Worm (Caenorhabditis elegans) whole organism, L1 larva: ENCODE measurements around the gene F58H1.2.

Source experiments
- blmp-1 ChIP-seq: fragments of 150-350 bp; optimal IDR thresholded peaks from 2 replicates; lab custom pipeline; 2014; ENCODE audit warnings: missing biosample characterization, missing genetic modification characterization
- ceh-63 ChIP-seq: fragments of 200-800 bp; sonication (Bioruptor generic); optimal IDR thresholded peaks from 2 replicates; lab custom pipeline; 2018; ENCODE audit warnings: mild to moderate bottlenecking, missing genetic modification characterization, missing compliant biosample characterization
- ceh-88 ChIP-seq: fragments of 200-800 bp; sonication (Bioruptor generic); IDR thresholded peaks from 2 replicates; pipeline ENCODE4 v1.3.6; 2022; ENCODE audit warnings: missing genetic modification characterization, missing compliant biosample characterization
- ceh-90 ChIP-seq: sonication (generic microtip); optimal IDR thresholded peaks from 2 replicates; lab custom pipeline; 2016; ENCODE audit warnings: missing genetic modification characterization, missing compliant biosample characterization
- dpl-1 ChIP-seq, 3 experiments: fragments of 150-350 bp in 2 of 3; sonication (generic microtip) in 1 of 3; optimal IDR thresholded peaks; 2 replicates each; lab custom pipeline; 2014 to 2017; ENCODE audit warnings: missing biosample characterization in 3 of 3, missing genetic modification characterization in 3 of 3, missing genetic modification reagents in 3 of 3
- efl-1 ChIP-seq, 4 experiments: fragments of 150-350 bp; optimal IDR thresholded peaks in 3 of 4; peaks in 1 of 4; 1 replicate in 1 of 4; 2 replicates in 3 of 4; lab custom pipeline; 2014; ENCODE audit warnings: missing biosample characterization in 2 of 4, missing genetic modification characterization in 2 of 4, missing genetic modification reagents in 2 of 4
- elt-2 ChIP-seq: sonication (generic microtip); optimal IDR thresholded peaks from 2 replicates; lab custom pipeline; 2016; ENCODE audit warnings: missing genetic modification characterization, mild to moderate bottlenecking, inconsistent platforms, missing compliant biosample characterization, missing genetic modification reagents
- ets-5 ChIP-seq: fragments of 200-800 bp; sonication (Bioruptor generic); IDR thresholded peaks from 2 replicates; pipeline ENCODE4 v1.3.6; 2022; ENCODE audit warnings: missing genetic modification characterization, missing compliant biosample characterization
- fkh-10 ChIP-seq: sonication (generic microtip); optimal IDR thresholded peaks from 2 replicates; lab custom pipeline; 2017; ENCODE audit warnings: missing biosample characterization, missing genetic modification reagents, missing genetic modification characterization
- fkh-8 ChIP-seq: sonication (generic microtip); optimal IDR thresholded peaks from 2 replicates; lab custom pipeline; 2016; ENCODE audit warnings: mild to moderate bottlenecking, missing genetic modification characterization, missing compliant biosample characterization
- fos-1 ChIP-seq: fragments of 150-350 bp; optimal IDR thresholded peaks from 2 replicates; lab custom pipeline; 2014; ENCODE audit warnings: missing biosample characterization, missing genetic modification characterization
- hlh-4 ChIP-seq: sonication (generic microtip); optimal IDR thresholded peaks from 2 replicates; lab custom pipeline; 2016; ENCODE audit warnings: mild to moderate bottlenecking, missing genetic modification characterization, missing compliant biosample characterization
- irx-1 ChIP-seq: sonication (generic microtip); optimal IDR thresholded peaks from 2 replicates; lab custom pipeline; 2016; ENCODE audit warnings: missing genetic modification characterization, missing compliant biosample characterization
- lin-35 ChIP-seq, 2 experiments: fragments of 150-350 bp; optimal IDR thresholded peaks; 2 replicates each; lab custom pipeline; 2014; ENCODE audit warnings: missing biosample characterization in 2 of 2, missing genetic modification characterization in 2 of 2, missing genetic modification reagents in 2 of 2
- lir-3 ChIP-seq: sonication (generic microtip); optimal IDR thresholded peaks from 2 replicates; lab custom pipeline; 2016; ENCODE audit warnings: mild to moderate bottlenecking, missing genetic modification characterization, moderate library complexity, missing compliant biosample characterization; ENCODE audit not compliant: poor library complexity
- lsy-2 ChIP-seq, 2 experiments: fragments of 150-350 bp; optimal IDR thresholded peaks; 2 replicates each; lab custom pipeline; 2014; ENCODE audit warnings: missing biosample characterization in 2 of 2, missing genetic modification characterization in 2 of 2
- mab-9 ChIP-seq: fragments of 200-800 bp; sonication (Bioruptor generic); IDR thresholded peaks from 2 replicates; pipeline ENCODE4 v1.3.6; 2022; ENCODE audit warnings: missing genetic modification reagents, missing genetic modification characterization, missing compliant biosample characterization
- mdl-1 ChIP-seq, 2 experiments: fragments of 150-350 bp; optimal IDR thresholded peaks; 2 replicates each; lab custom pipeline; 2014 to 2017; ENCODE audit warnings: missing biosample characterization in 2 of 2, missing genetic modification characterization in 2 of 2, inconsistent platforms in 1 of 2
- nhr-11 ChIP-seq: fragments of 150-350 bp; optimal IDR thresholded peaks from 2 replicates; lab custom pipeline; 2014; ENCODE audit warnings: missing biosample characterization, missing genetic modification characterization
- nhr-19 ChIP-seq: fragments of 200-800 bp; sonication (Bioruptor generic); conservative IDR thresholded peaks from 2 replicates; pipeline ENCODE4 v1.3.6; 2022; ENCODE audit warnings: missing genetic modification characterization, missing compliant biosample characterization
- nhr-20 ChIP-seq: sonication (generic microtip); optimal IDR thresholded peaks from 2 replicates; lab custom pipeline; 2016; ENCODE audit warnings: mild to moderate bottlenecking, missing genetic modification characterization, missing compliant biosample characterization
- nhr-237 ChIP-seq: fragments of 150-350 bp; optimal IDR thresholded peaks from 2 replicates; lab custom pipeline; 2014; ENCODE audit warnings: missing biosample characterization, missing genetic modification characterization
- nhr-28 ChIP-seq: fragments of 150-350 bp; optimal IDR thresholded peaks from 2 replicates; lab custom pipeline; 2014; ENCODE audit warnings: missing biosample characterization, missing genetic modification characterization
- nhr-71 ChIP-seq: sonication (generic microtip); optimal IDR thresholded peaks from 2 replicates; lab custom pipeline; 2016; ENCODE audit warnings: mild to moderate bottlenecking, missing genetic modification characterization, moderate library complexity, missing compliant biosample characterization
- nhr-90 ChIP-seq: sonication (generic microtip); optimal IDR thresholded peaks from 2 replicates; lab custom pipeline; 2016; ENCODE audit warnings: mild to moderate bottlenecking, missing genetic modification characterization, missing compliant biosample characterization; ENCODE audit not compliant: poor library complexity
- pqm-1 ChIP-seq: sonication (generic microtip); optimal IDR thresholded peaks from 3 replicates; lab custom pipeline; 2017; ENCODE audit warnings: missing biosample characterization, missing genetic modification characterization
- rnt-1 ChIP-seq: sonication (generic microtip); optimal IDR thresholded peaks from 2 replicates; lab custom pipeline; 2016; ENCODE audit warnings: mild to moderate bottlenecking, missing genetic modification characterization, moderate library complexity, missing compliant biosample characterization
- snu-23 ChIP-seq: sonication (generic microtip); optimal IDR thresholded peaks from 2 replicates; lab custom pipeline; 2016; ENCODE audit warnings: missing genetic modification characterization, missing compliant biosample characterization
- sup-37 ChIP-seq: fragments of 200-800 bp; sonication (Bioruptor generic); optimal IDR thresholded peaks from 2 replicates; lab custom pipeline; 2018; ENCODE audit warnings: mild to moderate bottlenecking, missing genetic modification characterization, missing compliant biosample characterization
- swsn-7 ChIP-seq: sonication (generic microtip); optimal IDR thresholded peaks from 2 replicates; lab custom pipeline; 2016; ENCODE audit warnings: missing genetic modification characterization, missing compliant biosample characterization
- unc-130 ChIP-seq: fragments of 150-350 bp; optimal IDR thresholded peaks from 2 replicates; lab custom pipeline; 2017; ENCODE audit warnings: missing biosample characterization, missing genetic modification characterization, inconsistent platforms
- vab-15 ChIP-seq: sonication (generic microtip); optimal IDR thresholded peaks from 2 replicates; lab custom pipeline; 2017; ENCODE audit warnings: missing genotype, mild to moderate bottlenecking, missing genetic modification characterization, missing compliant biosample characterization
- zip-4 ChIP-seq: fragments of 200-800 bp; sonication (Bioruptor generic); optimal IDR thresholded peaks from 2 replicates; lab custom pipeline; 2018; ENCODE audit warnings: mild to moderate bottlenecking, missing genetic modification characterization, moderate library complexity, missing compliant biosample characterization
- ztf-11 ChIP-seq, 2 experiments: sonication (generic microtip); optimal IDR thresholded peaks; 2 replicates each; lab custom pipeline; 2016 to 2017; ENCODE audit warnings: missing genetic modification characterization in 2 of 2, missing biosample characterization in 1 of 2, missing compliant biosample characterization in 1 of 2

F58H1.2 gene

DNA sequence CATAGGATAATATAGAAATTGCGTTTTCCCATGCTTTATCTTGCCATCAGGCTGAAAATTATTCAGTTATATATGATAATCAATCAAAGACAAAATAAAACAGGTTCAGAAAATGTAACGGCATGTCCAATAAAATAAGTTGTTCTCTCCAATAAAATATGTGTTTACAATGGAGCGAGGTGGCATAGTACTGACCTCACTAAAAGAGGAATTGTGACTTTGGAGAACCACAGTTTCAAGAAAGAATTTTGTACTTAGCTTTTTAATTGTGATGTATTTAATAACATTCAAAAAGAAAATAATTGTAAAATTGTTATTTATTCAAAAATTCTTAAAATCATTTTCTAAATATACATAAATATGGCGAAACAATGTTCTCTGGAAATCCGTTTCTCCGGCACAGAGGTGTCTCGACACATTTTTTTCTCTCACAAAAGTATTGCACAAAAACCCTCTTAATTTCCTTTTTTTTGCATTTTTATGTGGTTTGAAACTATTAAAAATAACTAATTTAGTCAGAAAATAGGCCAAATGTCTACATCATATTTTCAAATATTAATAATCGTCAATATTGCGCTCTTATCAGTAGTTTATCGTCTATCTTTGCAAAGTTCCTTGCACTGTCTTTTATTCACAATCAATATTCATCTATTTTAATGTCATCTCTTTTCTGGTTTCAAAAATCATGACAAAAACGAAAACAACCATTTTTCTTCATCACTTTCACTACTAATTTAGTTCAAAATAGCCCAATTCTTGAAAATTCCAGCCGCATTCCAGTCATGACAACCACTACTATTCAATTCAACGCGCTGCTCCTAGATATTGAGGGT is 4.5 kb downstream of the F58H1.2 start, which contains the start of the genes aman-2 and F58H1.3 (continued):
- TF ChIP-seq ceh-88 (GFP tag; lab: Robert Waterston, UW) (peak; percentile 44; the same call in 1 of the 2 replicates), nhr-19 (peak; percentile 16; the same call in 1 of the 2 replicates), irx-1 (tag; lab: Kevin White, UChicago) (peak; percentile 5), swsn-7 (tag; lab: Kevin White, UChicago) (peak; percentile 19), lin-35 (GFP tag; optimal IDR thresholded peaks at IDR 0.05; lab: Kevin White, UChicago) (peak; percentile 46 to 68), ets-5 (no peak), vab-15 (tag; lab: Kevin White, UChicago) (peak; percentile 72), ceh-63 (no peak), fkh-8 (tag; lab: Kevin White, UChicago) (peak; percentile 79), nhr-20 (tag; lab: Kevin White, UChicago) (peak; percentile 28), ceh-90 (tag; lab: Kevin White, UChicago) (peak; percentile 21), zip-4 (no peak), mdl-1 (tag; optimal IDR thresholded peaks at IDR 0.05; lab: Kevin White, UChicago) (no peak), lsy-2 (tag; optimal IDR thresholded peaks at IDR 0.05; lab: Kevin White, UChicago) (peak in 1 of 2 experiments; percentile 78), pqm-1 (tag; lab: Kevin White, UChicago) (no peak), blmp-1 (tag; lab: Kevin White, UChicago) (peak; percentile 26), snu-23 (GFP tag; lab: Kevin White, UChicago) (peak; percentile 36), nhr-71 (tag; lab: Kevin White, UChicago) (peak; percentile 57)

DNA sequence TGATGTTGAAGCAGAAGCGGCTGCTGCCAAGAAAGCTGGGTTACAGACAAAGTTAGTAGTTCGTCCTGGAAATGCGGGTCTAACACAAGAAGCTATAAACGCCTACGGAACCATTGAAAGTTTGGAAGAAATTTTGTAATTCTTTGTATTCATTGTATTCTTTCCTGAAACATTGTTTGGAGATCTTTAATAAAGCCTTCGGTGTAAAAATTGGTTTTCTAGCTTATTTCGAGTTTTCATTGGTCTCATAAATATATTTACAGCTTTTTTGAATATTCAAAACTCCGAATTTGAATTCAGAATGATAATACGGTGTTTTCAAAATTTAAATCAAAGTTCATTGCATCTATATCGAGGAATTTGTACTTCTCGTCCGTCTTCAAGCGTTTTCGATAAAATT is 6.0 kb downstream of the F58H1.2 start, which contains the start of gene F58H1.8:
F58H1.8 (plus strand) TSS at position 301 of the 400 bp plus-strand sequence.
- no peak for TF ChIP-seq fkh-10 (GFP tag; lab: Kevin White, UChicago)
- TF ChIP-seq rnt-1 (tag; lab: Kevin White, UChicago) = no peak
- no peak for TF ChIP-seq snu-23 (GFP tag; lab: Kevin White, UChicago)
- no peak for TF ChIP-seq lin-35 (GFP tag; optimal IDR thresholded peaks at IDR 0.05; lab: Kevin White, UChicago)
- TF ChIP-seq efl-1 (optimal IDR thresholded peaks at IDR 0.05; lab: Kevin White, UChicago) = no peak
- peak in 1 of 2 experiments; percentile 20 for TF ChIP-seq efl-1 (GFP tag; optimal IDR thresholded peaks at IDR 0.05 in 1 of 2; lab: Kevin White, UChicago)

DNA sequence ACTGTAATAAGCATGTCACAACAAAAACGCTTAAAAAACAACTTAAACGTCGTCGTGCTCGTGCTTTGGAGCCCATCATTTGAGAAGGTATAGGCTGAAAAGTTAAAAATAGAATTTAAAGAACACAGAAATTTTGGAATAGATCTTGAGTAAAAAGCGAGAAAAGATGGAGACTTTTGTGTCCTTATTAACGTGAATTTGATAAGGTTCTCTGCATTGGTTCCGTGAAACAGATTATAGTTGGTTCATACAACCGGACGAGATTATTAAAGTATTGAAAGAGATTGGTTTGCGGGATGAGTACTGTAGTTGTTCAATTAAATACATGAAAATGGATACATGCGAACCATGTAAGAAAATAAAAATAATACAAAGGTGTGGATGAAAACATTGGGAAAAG is 8.8 kb downstream of the F58H1.2 start, which contains the start of gene gpla-1:
gpla-1 (minus strand) TSS at position 101 of the 400 bp plus-strand sequence.
- no peak for TF ChIP-seq lir-3 (tag; lab: Kevin White, UChicago)
- no peak for TF ChIP-seq nhr-11
- TF ChIP-seq mab-9 (GFP tag; lab: Robert Waterston, UW) = no peak
- no peak for TF ChIP-seq blmp-1 (tag; lab: Kevin White, UChicago)
- TF ChIP-seq fos-1 = no peak

DNA sequence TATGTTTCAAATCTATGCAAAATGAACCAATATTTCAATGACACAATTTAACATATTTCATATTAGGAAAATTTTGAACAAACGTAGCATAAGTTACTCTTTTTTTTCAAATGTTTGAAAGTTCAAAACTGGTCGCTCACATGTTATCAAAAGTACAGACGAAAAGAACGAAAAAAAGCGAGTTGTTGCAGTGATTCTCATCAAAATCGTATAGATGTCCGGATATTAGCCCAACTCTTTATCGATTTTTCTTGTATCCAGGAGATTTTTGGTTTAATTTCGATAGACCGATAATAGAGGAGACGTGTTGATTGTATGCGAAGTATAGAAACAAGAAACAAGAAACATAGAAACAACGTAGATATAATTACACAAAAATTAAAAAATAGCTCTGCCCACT is 11.4 kb downstream of the F58H1.2 start:
- no peak for TF ChIP-seq unc-130 (tag; lab: Kevin White, UChicago)
- no peak for TF ChIP-seq nhr-28 (tag; lab: Kevin White, UChicago)
- TF ChIP-seq efl-1 (optimal IDR thresholded peaks at IDR 0.05; lab: Kevin White, UChicago) = no peak
- TF ChIP-seq efl-1 (GFP tag; optimal IDR thresholded peaks at IDR 0.05 in 1 of 2; lab: Kevin White, UChicago) = peak in 1 of 2 experiments; percentile 85
- TF ChIP-seq nhr-237 (tag; lab: Kevin White, UChicago) = no peak
- no peak for TF ChIP-seq hlh-4

DNA sequence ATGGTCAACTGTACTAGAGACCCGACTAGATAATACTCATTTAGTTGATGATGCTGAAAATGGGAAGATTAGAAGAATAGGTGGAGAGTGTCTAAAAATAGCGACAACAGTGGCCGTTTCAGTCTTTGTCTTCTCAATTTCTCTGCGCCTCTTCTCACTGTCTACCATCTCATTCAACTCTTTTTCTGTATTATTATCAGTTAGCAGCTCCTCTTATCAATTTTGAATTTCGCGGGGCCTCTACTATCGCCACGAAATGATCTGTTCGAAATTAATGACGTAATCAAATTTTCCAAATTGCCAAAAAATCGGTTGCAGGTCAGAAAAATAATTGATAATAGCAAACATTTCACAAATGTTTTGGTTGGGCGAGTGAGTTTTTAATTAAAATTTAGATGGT is 12.8 kb downstream of the F58H1.2 start:
- no peak for TF ChIP-seq ztf-11 (tag; optimal IDR thresholded peaks at IDR 0.05; lab: Kevin White, UChicago)
- TF ChIP-seq elt-2 (tag; lab: Kevin White, UChicago) = peak; percentile 93
- TF ChIP-seq mdl-1 (tag; optimal IDR thresholded peaks at IDR 0.05; lab: Kevin White, UChicago) = no peak
- peak in 1 of 2 experiments; percentile 51 for TF ChIP-seq lin-35 (GFP tag; optimal IDR thresholded peaks at IDR 0.05; lab: Kevin White, UChicago)
- no peak for TF ChIP-seq nhr-11
- TF ChIP-seq unc-130 (tag; lab: Kevin White, UChicago) = no peak
- no peak for TF ChIP-seq sup-37
- TF ChIP-seq pqm-1 (tag; lab: Kevin White, UChicago) = peak; percentile 91
- peak; percentile 31 for TF ChIP-seq nhr-90 (tag; lab: Kevin White, UChicago)
- no peak for TF ChIP-seq hlh-4
- TF ChIP-seq dpl-1 (GFP tag; optimal IDR thresholded peaks at IDR 0.05; lab: Kevin White, UChicago) = no peak
- TF ChIP-seq nhr-20 (tag; lab: Kevin White, UChicago) = peak; percentile 28
- TF ChIP-seq efl-1 (optimal IDR thresholded peaks at IDR 0.05; lab: Kevin White, UChicago) = no peak
- peak in 1 of 2 experiments; percentile 89 for TF ChIP-seq efl-1 (GFP tag; optimal IDR thresholded peaks at IDR 0.05 in 1 of 2; lab: Kevin White, UChicago)
